Fruit fly (Drosophila melanogaster) whole organism, adult: ENCODE data around the gene CG6980.

Experiments
- CG11617 ChIP-seq: fragments of 200-800 bp; sonication (Bioruptor generic); optimal IDR thresholded peaks from 2 replicates; lab custom pipeline; 2017; ENCODE audit warnings: mild to moderate bottlenecking, missing biosample characterization, missing genetic modification reagents, missing genetic modification characterization
- CG1620 ChIP-seq: fragments of 200-800 bp; sonication (Bioruptor generic); optimal IDR thresholded peaks from 2 replicates; lab custom pipeline; 2016; ENCODE audit warnings: missing biosample characterization, missing genetic modification characterization
- CG7045 ChIP-seq: fragments of 200-800 bp; sonication (Bioruptor generic); optimal IDR thresholded peaks from 2 replicates; lab custom pipeline; 2017; ENCODE audit warnings: missing biosample characterization, mild to moderate bottlenecking, missing genetic modification characterization
- Clk ChIP-seq: fragments of 200-800 bp; sonication (Bioruptor generic); optimal IDR thresholded peaks from 2 replicates; lab custom pipeline; 2017; ENCODE audit warnings: missing biosample characterization, missing genetic modification characterization
- Hr96 ChIP-seq: fragments of 200-800 bp; sonication (Bioruptor generic); optimal IDR thresholded peaks from 2 replicates; lab custom pipeline; 2016; ENCODE audit warnings: missing biosample characterization, missing genetic modification characterization
- Mnt ChIP-seq: fragments of 200-800 bp; sonication (Bioruptor generic); optimal IDR thresholded peaks from 2 replicates; lab custom pipeline; 2016; ENCODE audit warnings: missing biosample characterization, mild to moderate bottlenecking, missing genetic modification characterization
- bab1 ChIP-seq: fragments of 200-800 bp; sonication (Bioruptor generic); optimal IDR thresholded peaks from 3 replicates; lab custom pipeline; 2019; ENCODE audit warnings: missing biosample characterization, mild to moderate bottlenecking, missing genetic modification characterization, moderate library complexity
- cic ChIP-seq: fragments of 200-800 bp; sonication (Bioruptor generic); optimal IDR thresholded peaks from 2 replicates; lab custom pipeline; 2017; ENCODE audit warnings: missing biosample characterization, mild to moderate bottlenecking, missing genetic modification characterization, moderate library complexity
- cnc ChIP-seq, 2 experiments: fragments of >200 bp; optimal IDR thresholded peaks; 2 replicates each; lab custom pipeline; 2017
- ovo ChIP-seq: fragments of 200-800 bp; sonication (Bioruptor generic); optimal IDR thresholded peaks from 2 replicates; lab custom pipeline; 2016; ENCODE audit warnings: missing biosample characterization, missing genetic modification characterization
- pad ChIP-seq: fragments of 200-800 bp; sonication (Bioruptor generic); optimal IDR thresholded peaks from 3 replicates; lab custom pipeline; 2017; ENCODE audit warnings: missing biosample characterization, missing genetic modification characterization, mild to moderate bottlenecking, moderate library complexity, missing genetic modification reagents
- tj ChIP-seq: fragments of 200-800 bp; sonication (Bioruptor generic); optimal IDR thresholded peaks from 3 replicates; lab custom pipeline; 2017; ENCODE audit warnings: missing biosample characterization, mild to moderate bottlenecking, missing genetic modification characterization, moderate library complexity

- TF ChIP-seq bab1 (GFP tag; lab: Kevin White, UChicago): no peak
- no peak for TF ChIP-seq cic
- no peak for TF ChIP-seq pad (GFP tag; lab: Kevin White, UChicago)
- TF ChIP-seq Hr96 (GFP tag; lab: Kevin White, UChicago): no peak
- TF ChIP-seq CG7045 (GFP tag; lab: Kevin White, UChicago): no peak
- no peak for TF ChIP-seq CG11617 (GFP tag; lab: Kevin White, UChicago)
- no peak for TF ChIP-seq tj
- no peak for TF ChIP-seq CG1620
- TF ChIP-seq Clk (GFP tag; lab: Kevin White, UChicago): no peak
- no peak for TF ChIP-seq Mnt (GFP tag; lab: Kevin White, UChicago)
- no peak for TF ChIP-seq cnc (optimal IDR thresholded peaks at IDR 0.05; lab: Kevin White, UChicago)
- no peak for TF ChIP-seq ovo
These were observed 19.7 kb upstream of the CG6980 start, which contains the start of gene Ets96B for dm6 chr3R:24787734-24788133.
